Fruit fly (Drosophila melanogaster) Kc167 (cell line): ENCODE data around the gene PGRP-LE.

Source experiments
- Myc ChIP-seq: fragments of >200 bp; optimal IDR thresholded peaks from 2 replicates; lab custom pipeline; 2017; ENCODE audit warnings: missing external identifiers
- h ChIP-seq: fragments of >200 bp; optimal IDR thresholded peaks from 3 replicates; lab custom pipeline; 2018; ENCODE audit warnings: missing external identifiers
- insv ChIP-seq: fragments of >200 bp; optimal IDR thresholded peaks from 3 replicates; lab custom pipeline; 2018; ENCODE audit warnings: missing external identifiers

dm6 chrX:15811666-15812614 lies 8.3 kb upstream of the PGRP-LE start:
- no peak for TF ChIP-seq insv (lab: Kevin White, UChicago)
- TF ChIP-seq h (lab: Kevin White, UChicago) = no peak
- TF ChIP-seq Myc (lab: Kevin White, UChicago) = no peak
